Worm (Caenorhabditis elegans): ENCODE data around the gene ooc-5.

ce11 chrII:9041306-9041705 is 48.3 kb downstream of the ooc-5 start, which contains the start of gene F37B12.3:
- TF ChIP-seq lag-1 (GFP tag; IDR thresholded peaks at IDR 0.05) = no peak
- TF ChIP-seq lsl-1 (GFP tag; optimal IDR thresholded peaks at IDR 0.05) = no peak
